Fruit fly (Drosophila melanogaster) whole organism, embryonic: Measurements from ENCODE around the gene CG6126.

ENCODE experiments used
- Abd-B ChIP-seq: fragments of 200-800 bp; sonication (Bioruptor generic); optimal IDR thresholded peaks from 2 replicates; lab custom pipeline; 2018; ENCODE audit warnings: missing biosample characterization, mild to moderate bottlenecking, missing genetic modification characterization, moderate library complexity
- Adf1 ChIP-seq: fragments of 200-800 bp; sonication (Bioruptor generic); IDR thresholded peaks from 2 replicates; pipeline ENCODE4 v1.3.6; 2022; ENCODE audit warnings: missing biosample characterization, missing genetic modification characterization
- B-H2 ChIP-seq: fragments of 200-800 bp; sonication (Bioruptor generic); optimal IDR thresholded peaks from 2 replicates; lab custom pipeline; 2018; ENCODE audit warnings: missing biosample characterization, mild to moderate bottlenecking, missing genetic modification characterization
- Bteb2 ChIP-seq: fragments of 200-800 bp; sonication (Bioruptor generic); optimal IDR thresholded peaks from 2 replicates; lab custom pipeline; 2016; ENCODE audit warnings: missing biosample characterization, missing genetic modification characterization
- CG10431 ChIP-seq: fragments of 200-800 bp; sonication (Bioruptor generic); optimal IDR thresholded peaks from 3 replicates; lab custom pipeline; 2018; ENCODE audit warnings: missing biosample characterization, mild to moderate bottlenecking, missing genetic modification characterization
- CG10543 ChIP-seq: fragments of 200-800 bp; sonication (Bioruptor generic); optimal IDR thresholded peaks from 3 replicates; lab custom pipeline; 2017; ENCODE audit warnings: missing biosample characterization, mild to moderate bottlenecking, missing genetic modification characterization, moderate library complexity
- CG12104 ChIP-seq: fragments of 200-800 bp; sonication (Bioruptor generic); optimal IDR thresholded peaks from 3 replicates; lab custom pipeline; 2016; ENCODE audit warnings: missing biosample characterization, missing genetic modification characterization
- CG15073 ChIP-seq: fragments of 200-800 bp; sonication (Bioruptor generic); optimal IDR thresholded peaks from 2 replicates; lab custom pipeline; 2016; ENCODE audit warnings: missing biosample characterization, missing genetic modification characterization
- CG15514 ChIP-seq: fragments of 200-800 bp; sonication (Bioruptor generic); optimal IDR thresholded peaks from 3 replicates; lab custom pipeline; 2017; ENCODE audit warnings: missing biosample characterization, missing genetic modification characterization, mild to moderate bottlenecking, moderate library complexity, missing genetic modification reagents
- CG17361 ChIP-seq: fragments of 200-800 bp; sonication (Bioruptor generic); IDR thresholded peaks from 3 replicates; pipeline ENCODE4 v1.3.6; 2022; ENCODE audit warnings: missing biosample characterization, missing genetic modification characterization
- CG31365 ChIP-seq: fragments of 200-800 bp; sonication (Bioruptor generic); optimal IDR thresholded peaks from 2 replicates; lab custom pipeline; 2018; ENCODE audit warnings: missing biosample characterization, mild to moderate bottlenecking, missing genetic modification characterization
- CG31388 ChIP-seq: fragments of 200-800 bp; sonication (Bioruptor generic); optimal IDR thresholded peaks from 2 replicates; lab custom pipeline; 2016; ENCODE audit warnings: missing biosample characterization, missing genetic modification characterization
- CG32532 ChIP-seq: fragments of 200-800 bp; sonication (Bioruptor generic); IDR thresholded peaks from 2 replicates; pipeline ENCODE4 v1.3.6; 2022; ENCODE audit warnings: missing biosample characterization, missing genetic modification characterization
- CG6175 ChIP-seq: fragments of 200-800 bp; sonication (Bioruptor generic); IDR thresholded peaks from 3 replicates; pipeline ENCODE4 v1.3.6; 2022; ENCODE audit warnings: missing biosample characterization, missing genetic modification characterization
- CG6854 ChIP-seq: fragments of 200-800 bp; sonication (Bioruptor generic); optimal IDR thresholded peaks from 3 replicates; lab custom pipeline; 2017; ENCODE audit warnings: missing biosample characterization, mild to moderate bottlenecking, missing genetic modification characterization
- CG7839 ChIP-seq: fragments of 200-800 bp; sonication (Bioruptor generic); optimal IDR thresholded peaks from 3 replicates; lab custom pipeline; 2018; ENCODE audit warnings: missing biosample characterization, mild to moderate bottlenecking, missing genetic modification characterization, moderate library complexity
- CG7987 ChIP-seq: fragments of 200-800 bp; sonication (Bioruptor generic); optimal IDR thresholded peaks from 2 replicates; lab custom pipeline; 2018; ENCODE audit warnings: missing biosample characterization, mild to moderate bottlenecking, missing genetic modification characterization, moderate library complexity
- CG8944 ChIP-seq: fragments of 200-800 bp; sonication (Bioruptor generic); optimal IDR thresholded peaks from 3 replicates; lab custom pipeline; 2016; ENCODE audit warnings: missing biosample characterization, missing genetic modification characterization
- CG9437 ChIP-seq: fragments of 200-800 bp; sonication (Bioruptor generic); optimal IDR thresholded peaks from 2 replicates; lab custom pipeline; 2018; ENCODE audit warnings: missing biosample characterization, mild to moderate bottlenecking, missing genetic modification characterization
- Dip3 ChIP-seq: fragments of 200-800 bp; sonication (Bioruptor generic); optimal IDR thresholded peaks from 3 replicates; lab custom pipeline; 2016; ENCODE audit warnings: missing biosample characterization, missing genetic modification characterization
- Drgx ChIP-seq: fragments of 200-800 bp; sonication (Bioruptor generic); IDR thresholded peaks from 2 replicates; pipeline ENCODE4 v1.3.6; 2022; ENCODE audit warnings: missing biosample characterization, missing genetic modification characterization
- GATAe ChIP-seq: fragments of 200-800 bp; sonication (Bioruptor generic); conservative IDR thresholded peaks from 2 replicates; pipeline ENCODE4 v1.3.6; 2022; ENCODE audit warnings: missing biosample characterization, missing genetic modification characterization
- H2.0 ChIP-seq: fragments of 200-800 bp; sonication (Bioruptor generic); IDR thresholded peaks from 2 replicates; pipeline ENCODE4 v1.3.6; 2022; ENCODE audit warnings: missing biosample characterization, missing genetic modification characterization
- Med ChIP-seq: fragments of 200-800 bp; sonication (Bioruptor generic); peaks from one replicate; lab custom pipeline; 2016; ENCODE audit warnings: missing biosample characterization, missing genetic modification characterization, mild to moderate bottlenecking, inconsistent platforms, moderate library complexity
- NC2β ChIP-seq: fragments of 200-800 bp; sonication (Bioruptor generic); optimal IDR thresholded peaks from 2 replicates; lab custom pipeline; 2016; ENCODE audit warnings: missing biosample characterization, missing genetic modification characterization
- NfI ChIP-seq: fragments of 200-800 bp; sonication (Bioruptor generic); optimal IDR thresholded peaks from 3 replicates; lab custom pipeline; 2018; ENCODE audit warnings: missing biosample characterization, mild to moderate bottlenecking, missing genetic modification characterization, moderate library complexity
- Rx ChIP-seq: fragments of 200-800 bp; sonication (Bioruptor generic); IDR thresholded peaks from 2 replicates; pipeline ENCODE4 v1.3.6; 2022; ENCODE audit warnings: missing biosample characterization, missing genetic modification characterization
- TFAM ChIP-seq: fragments of 200-800 bp; sonication (Bioruptor generic); optimal IDR thresholded peaks from 2 replicates; lab custom pipeline; 2017; ENCODE audit warnings: missing biosample characterization, missing genetic modification characterization, inconsistent platforms
- ab ChIP-seq: fragments of 200-800 bp; sonication (Bioruptor generic); optimal IDR thresholded peaks from 2 replicates; lab custom pipeline; 2016; ENCODE audit warnings: missing biosample characterization, missing genetic modification characterization
- ara ChIP-seq: fragments of 200-800 bp; sonication (Bioruptor generic); IDR thresholded peaks from 2 replicates; pipeline ENCODE4 v1.3.6; 2022; ENCODE audit warnings: missing biosample characterization, missing genetic modification characterization
- ase ChIP-seq: fragments of 200-800 bp; sonication (Bioruptor generic); IDR thresholded peaks from 3 replicates; pipeline ENCODE4 v1.3.6; 2022; ENCODE audit warnings: missing biosample characterization, missing genetic modification characterization
- ash1 ChIP-seq: fragments of 200-800 bp; sonication (Bioruptor generic); optimal IDR thresholded peaks from 2 replicates; lab custom pipeline; 2018; ENCODE audit warnings: missing biosample characterization, mild to moderate bottlenecking, missing genetic modification characterization
- bcd ChIP-seq: fragments of 200-800 bp; sonication (Bioruptor generic); optimal IDR thresholded peaks from 2 replicates; lab custom pipeline; 2017; ENCODE audit warnings: missing biosample characterization, mild to moderate bottlenecking, missing genetic modification characterization
- chn ChIP-seq: fragments of 200-800 bp; sonication (Bioruptor generic); optimal IDR thresholded peaks from 2 replicates; lab custom pipeline; 2016; ENCODE audit warnings: missing biosample characterization, missing genetic modification characterization
- croc ChIP-seq: fragments of 200-800 bp; sonication (Bioruptor generic); conservative IDR thresholded peaks from 3 replicates; pipeline ENCODE4 v1.3.6; 2022; ENCODE audit warnings: missing biosample characterization, missing genetic modification characterization
- dysf ChIP-seq: fragments of 200-800 bp; sonication (Bioruptor generic); IDR thresholded peaks from 3 replicates; pipeline ENCODE4 v1.3.6; 2022; ENCODE audit warnings: missing biosample characterization, missing genetic modification characterization
- ewg ChIP-seq: fragments of 200-800 bp; sonication (Bioruptor generic); optimal IDR thresholded peaks from 3 replicates; lab custom pipeline; 2017; ENCODE audit warnings: mild to moderate bottlenecking, missing biosample characterization, missing genetic modification reagents, missing genetic modification characterization
- fd64A ChIP-seq: fragments of 200-800 bp; sonication (Bioruptor generic); optimal IDR thresholded peaks from 3 replicates; lab custom pipeline; 2018; ENCODE audit warnings: missing biosample characterization, mild to moderate bottlenecking, missing genetic modification characterization
- gfzf ChIP-seq: fragments of 200-800 bp; sonication (Bioruptor generic); optimal IDR thresholded peaks from 2 replicates; lab custom pipeline; 2016; ENCODE audit warnings: missing biosample characterization, mild to moderate bottlenecking, missing genetic modification characterization, moderate library complexity
- gsb-n ChIP-seq: fragments of 200-800 bp; sonication (Bioruptor generic); optimal IDR thresholded peaks from 3 replicates; lab custom pipeline; 2018; ENCODE audit warnings: missing biosample characterization, mild to moderate bottlenecking, missing genetic modification characterization
- hkb ChIP-seq, 2 experiments: fragments of 200-800 bp in 1 of 2; fragments of >200 bp in 1 of 2; sonication (Bioruptor generic) in 1 of 2; IDR thresholded peaks in 1 of 2; optimal IDR thresholded peaks in 1 of 2; 2 replicates each; pipeline versions ENCODE4 v1.3.6 to Lab custom; 2017 to 2022; ENCODE audit warnings: missing biosample characterization in 1 of 2, missing genetic modification characterization in 1 of 2
- lilli ChIP-seq: fragments of 200-800 bp; sonication (Bioruptor generic); optimal IDR thresholded peaks from 3 replicates; lab custom pipeline; 2016; ENCODE audit warnings: missing biosample characterization, missing genetic modification characterization
- so ChIP-seq: fragments of 200-800 bp; sonication (Bioruptor generic); IDR thresholded peaks from 3 replicates; pipeline ENCODE4 v1.3.6; 2022; ENCODE audit warnings: missing biosample characterization, missing genetic modification characterization
- sob ChIP-seq: fragments of 200-800 bp; sonication (Bioruptor generic); IDR thresholded peaks from 2 replicates; pipeline ENCODE4 v1.3.6; 2022; ENCODE audit warnings: missing biosample characterization, missing genetic modification characterization
- sug ChIP-seq: fragments of 200-800 bp; optimal IDR thresholded peaks from 2 replicates; lab custom pipeline; 2019; ENCODE audit warnings: missing biosample characterization, mild to moderate bottlenecking, missing genetic modification characterization, moderate library complexity
- trem ChIP-seq: fragments of 200-800 bp; optimal IDR thresholded peaks from 3 replicates; lab custom pipeline; 2019; ENCODE audit warnings: missing biosample characterization, mild to moderate bottlenecking, missing genetic modification characterization, moderate library complexity
- tx ChIP-seq: fragments of 200-800 bp; sonication (Bioruptor generic); optimal IDR thresholded peaks from 2 replicates; lab custom pipeline; 2016; ENCODE audit warnings: missing biosample characterization, missing genetic modification characterization
- unpg ChIP-seq: fragments of 200-800 bp; sonication (Bioruptor generic); optimal IDR thresholded peaks from 3 replicates; lab custom pipeline; 2018; ENCODE audit warnings: missing biosample characterization, mild to moderate bottlenecking, missing genetic modification characterization, moderate library complexity
- z ChIP-seq: fragments of 200-800 bp; sonication (Bioruptor generic); IDR thresholded peaks from 3 replicates; pipeline ENCODE4 v1.3.6; 2022; ENCODE audit warnings: missing biosample characterization, missing genetic modification characterization

The CG6126 gene

DNA sequence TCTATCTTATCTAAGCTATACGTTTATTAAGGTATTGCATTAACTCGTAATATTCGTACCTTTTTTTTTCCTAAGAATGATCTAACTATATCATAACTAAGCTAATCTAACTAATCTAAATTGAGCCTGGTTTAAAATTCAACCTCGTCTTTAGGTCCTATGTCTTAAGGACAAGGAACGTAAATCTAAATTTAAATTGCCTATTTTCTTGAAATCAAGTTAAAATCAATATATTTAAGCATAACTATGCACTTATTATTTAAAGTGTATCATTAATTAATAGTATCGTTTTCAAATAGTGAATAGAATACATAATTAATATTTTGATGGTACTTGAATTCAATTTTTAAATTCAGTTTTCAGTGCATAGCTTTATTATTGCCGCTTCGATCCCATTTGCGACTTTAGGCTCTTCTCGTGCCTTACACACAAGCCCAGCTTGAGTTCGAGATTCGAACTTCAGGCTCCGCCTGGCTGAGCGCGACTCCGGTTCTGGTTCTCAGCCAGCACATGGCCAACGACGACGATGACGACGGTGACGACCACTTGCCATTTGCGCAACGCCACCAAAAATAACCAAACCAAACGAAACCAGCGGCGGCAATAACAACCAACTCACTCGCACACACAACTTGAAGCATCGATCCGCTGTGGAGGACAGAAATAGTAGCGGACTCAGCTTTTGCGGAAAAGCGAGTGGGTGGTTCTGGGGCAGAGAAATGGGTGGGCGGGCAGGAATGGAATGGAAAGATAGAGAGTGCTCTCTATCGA lies 8.1 kb upstream of the CG6126 start (continued):
- TF ChIP-seq Med (GFP tag; lab: Kevin White, UChicago) (peak; percentile 59), CG10431 (GFP tag; lab: Kevin White, UChicago) (no peak), bcd (GFP tag; lab: Kevin White, UChicago) (no peak), NC2β (GFP tag; lab: Kevin White, UChicago) (no peak), z (GFP tag; lab: Robert Waterston, UW) (0 out of 3 replicates have a peak, but pooled peaks have one; percentile 55), Drgx (peak; percentile 7; the same call in 1 of the 2 replicates), TFAM (no peak), croc (GFP tag; lab: Robert Waterston, UW) (no peak), gsb-n (tag; lab: Kevin White, UChicago) (no peak), tx (no peak), CG6854 (GFP tag; lab: Kevin White, UChicago) (peak; percentile 11), H2.0 (0 out of 2 replicates have a peak, but pooled peaks have one; percentile 14), CG17361 (GFP tag; lab: Robert Waterston, UW) (no peak; the same call in 2 of the 3 replicates), CG15514 (GFP tag; lab: Kevin White, UChicago) (peak; percentile 21), dysf (GFP tag; lab: Robert Waterston, UW) (0 out of 3 replicates have a peak, but pooled peaks have one; percentile 15), Abd-B (GFP tag; lab: Kevin White, UChicago) (no peak), chn (GFP tag; lab: Kevin White, UChicago) (no peak), CG15073 (GFP tag; lab: Kevin White, UChicago) (no peak), sob (0 out of 2 replicates have a peak, but pooled peaks have one; percentile 17), trem (tag; lab: Kevin White, UChicago) (no peak), CG6175 (GFP tag; lab: Robert Waterston, UW) (peak; percentile 80), gfzf (GFP tag; lab: Kevin White, UChicago) (no peak), lilli (GFP tag; lab: Kevin White, UChicago) (no peak), NfI (peak; percentile 36), Dip3 (GFP tag; lab: Kevin White, UChicago) (no peak), ewg (GFP tag; lab: Kevin White, UChicago) (peak; percentile 6), Adf1 (GFP tag; lab: Robert Waterston, UW) (peak; percentile 41; the same call in 1 of the 2 replicates), ase (GFP tag; lab: Robert Waterston, UW) (0 out of 3 replicates have a peak, but pooled peaks have one; percentile 6), CG32532 (peak; percentile 32; the same call in 1 of the 2 replicates), CG7839 (tag; lab: Kevin White, UChicago) (peak; percentile 7), B-H2 (GFP tag; lab: Kevin White, UChicago) (peak; percentile 36), unpg (no peak), Rx (GFP tag; lab: Robert Waterston, UW) (0 out of 2 replicates have a peak, but pooled peaks have one; percentile 17), CG12104 (GFP tag; lab: Kevin White, UChicago) (no peak), CG31388 (GFP tag; lab: Kevin White, UChicago) (no peak), fd64A (no peak), GATAe (GFP tag; lab: Robert Waterston, UW) (no peak), ara (no peak), CG9437 (GFP tag; lab: Kevin White, UChicago) (no peak), sug (tag; lab: Kevin White, UChicago) (no peak), Bteb2 (GFP tag; lab: Kevin White, UChicago) (no peak), hkb (optimal IDR thresholded peaks at IDR 0.05; lab: Kevin White, UChicago) (no peak), hkb (GFP tag; IDR thresholded peaks at IDR 0.05; lab: Robert Waterston, UW) (no peak), CG8944 (no peak), so (GFP tag; lab: Robert Waterston, UW) (peak; percentile 61; the same call in 1 of the 3 replicates), CG7987 (no peak), CG10543 (GFP tag; lab: Kevin White, UChicago) (peak; percentile 54), ab (GFP tag; lab: Kevin White, UChicago) (no peak), ash1 (GFP tag; lab: Kevin White, UChicago) (peak; percentile 7), CG31365 (peak; percentile 5)
